Worm (Caenorhabditis elegans) whole organism, midembryonic: ENCODE results near the gene C05D11.13.

Experiments used
- T22C8.4 ChIP-seq: fragments of 200-800 bp; sonication (Bioruptor generic); IDR thresholded peaks from 2 replicates; pipeline ENCODE4 v1.3.6; 2022; ENCODE audit warnings: missing genetic modification characterization, missing compliant biosample characterization
- cog-1 ChIP-seq: sonication (generic microtip); optimal IDR thresholded peaks from 2 replicates; lab custom pipeline; 2016; ENCODE audit warnings: missing genetic modification characterization, missing compliant biosample characterization
- flt-1 ChIP-seq: fragments of 200-800 bp; sonication (Bioruptor generic); IDR thresholded peaks from 2 replicates; pipeline ENCODE4 v1.3.6; 2022; ENCODE audit warnings: missing genetic modification characterization, missing compliant biosample characterization
- klf-2 ChIP-seq: fragments of 200-800 bp; sonication (Bioruptor generic); conservative IDR thresholded peaks from 2 replicates; pipeline ENCODE4 v1.3.6; 2022; ENCODE audit warnings: missing genetic modification reagents, missing genetic modification characterization, missing compliant biosample characterization
- med-1 ChIP-seq: sonication (generic microtip); optimal IDR thresholded peaks from 2 replicates; lab custom pipeline; 2017; ENCODE audit warnings: missing genetic modification characterization, mild to moderate bottlenecking, missing compliant biosample characterization, antibody characterized with exemption, missing genetic modification reagents; ENCODE audit not compliant: insufficient read depth
- ref-1 ChIP-seq: fragments of 200-800 bp; sonication (Bioruptor generic); conservative IDR thresholded peaks from 2 replicates; pipeline ENCODE4 v1.3.6; 2022; ENCODE audit warnings: missing genetic modification reagents, missing genetic modification characterization, missing compliant biosample characterization
- tab-1 ChIP-seq: fragments of 200-800 bp; sonication (Bioruptor generic); IDR thresholded peaks from 2 replicates; pipeline ENCODE4 v1.3.6; 2022; ENCODE audit warnings: missing genetic modification characterization, missing compliant biosample characterization
- ztf-23 ChIP-seq: fragments of 200-800 bp; sonication (Bioruptor generic); IDR thresholded peaks from 2 replicates; pipeline ENCODE4 v1.3.6; 2022; ENCODE audit warnings: missing genetic modification reagents, missing genetic modification characterization, missing compliant biosample characterization
- ztf-29 ChIP-seq: fragments of 200-800 bp; sonication (Bioruptor generic); IDR thresholded peaks from 2 replicates; pipeline ENCODE4 v1.3.6; 2022; ENCODE audit warnings: missing genetic modification reagents, missing genetic modification characterization, missing compliant biosample characterization

Gene C05D11.13

DNA sequence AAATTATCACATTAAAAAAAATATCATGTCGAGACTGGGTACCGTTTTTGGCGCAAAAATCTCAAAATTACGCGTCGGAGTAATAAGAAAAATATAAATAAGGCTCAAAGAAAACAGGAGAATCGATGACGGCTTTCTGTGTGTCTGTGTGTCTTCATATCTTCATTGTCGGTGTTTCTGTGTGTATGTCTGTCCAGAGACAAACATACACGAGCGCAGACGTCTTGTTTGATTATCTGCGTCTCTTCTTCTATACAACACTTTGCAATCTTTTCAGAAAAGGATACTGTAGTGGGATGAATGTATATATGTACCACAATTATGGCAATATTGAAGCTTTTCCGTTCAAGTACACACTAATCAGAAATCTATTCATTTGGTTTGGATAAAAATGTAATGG lies at the start of gene C05D11.13:
Gene C05D11.13 (minus strand): TSS at position 252 of the 400 bp plus-strand sequence.
- TF ChIP-seq tab-1 (GFP tag; lab: Robert Waterston, UW) (no peak), ztf-29 (no peak), flt-1 (GFP tag; lab: Robert Waterston, UW) (no peak), T22C8.4 (GFP tag; lab: Robert Waterston, UW) (no peak), med-1 (no peak), ref-1 (GFP tag; lab: Robert Waterston, UW) (no peak), klf-2 (GFP tag; lab: Robert Waterston, UW) (no peak), ztf-23 (no peak), cog-1 (tag; lab: Kevin White, UChicago) (no peak)

- TF ChIP-seq ref-1 (GFP tag; lab: Robert Waterston, UW) (no peak), tab-1 (GFP tag; lab: Robert Waterston, UW) (no peak), klf-2 (GFP tag; lab: Robert Waterston, UW) (no peak), T22C8.4 (GFP tag; lab: Robert Waterston, UW) (no peak), med-1 (no peak), ztf-29 (no peak), cog-1 (tag; lab: Kevin White, UChicago) (no peak), ztf-23 (no peak), flt-1 (GFP tag; lab: Robert Waterston, UW) (no peak)
Observed at ce11 chrIII:6492807-6493206, 48.4 kb upstream of the C05D11.13 start, which contains the start of gene srb-11. Gene srb-11, minus strand, starts transcription at chrIII:6492907.

ce11 chrIII:6490989-6491388 lies 46.6 kb upstream of the C05D11.13 start:
- TF ChIP-seq klf-2 (GFP tag; lab: Robert Waterston, UW) (no peak), flt-1 (GFP tag; lab: Robert Waterston, UW) (no peak), ztf-29 (no peak), ref-1 (GFP tag; lab: Robert Waterston, UW) (no peak), tab-1 (GFP tag; lab: Robert Waterston, UW) (no peak), T22C8.4 (GFP tag; lab: Robert Waterston, UW) (no peak), med-1 (no peak), cog-1 (tag; lab: Kevin White, UChicago) (no peak), ztf-23 (no peak)

- TF ChIP-seq klf-2 (GFP tag; lab: Robert Waterston, UW) (no peak), T22C8.4 (GFP tag; lab: Robert Waterston, UW) (no peak), flt-1 (GFP tag; lab: Robert Waterston, UW) (no peak), ref-1 (GFP tag; lab: Robert Waterston, UW) (no peak), ztf-23 (no peak), tab-1 (GFP tag; lab: Robert Waterston, UW) (no peak), ztf-29 (no peak), cog-1 (tag; lab: Kevin White, UChicago) (no peak), med-1 (no peak)
Observed at ce11 chrIII:6489493-6489892, 45.1 kb upstream of the C05D11.13 start, which contains the start of gene rpt-3. Gene rpt-3, plus strand, starts transcription at chrIII:6489793.

ce11 chrIII:6488916-6489315 lies 44.5 kb upstream of the C05D11.13 start:
- TF ChIP-seq ref-1 (GFP tag; lab: Robert Waterston, UW) (no peak), ztf-23 (no peak), ztf-29 (no peak), cog-1 (tag; lab: Kevin White, UChicago) (no peak), tab-1 (GFP tag; lab: Robert Waterston, UW) (no peak), klf-2 (GFP tag; lab: Robert Waterston, UW) (no peak), med-1 (no peak), flt-1 (GFP tag; lab: Robert Waterston, UW) (no peak), T22C8.4 (GFP tag; lab: Robert Waterston, UW) (no peak)

ce11 chrIII:6482918-6483317 lies 38.5 kb upstream of the C05D11.13 start, which contains the start of gene chtb-2:
Gene chtb-2, plus strand, starts transcription at chrIII:6483218.
- TF ChIP-seq klf-2 (GFP tag; lab: Robert Waterston, UW) (no peak), ztf-23 (no peak), T22C8.4 (GFP tag; lab: Robert Waterston, UW) (no peak), cog-1 (tag; lab: Kevin White, UChicago) (no peak), ztf-29 (no peak)

DNA sequence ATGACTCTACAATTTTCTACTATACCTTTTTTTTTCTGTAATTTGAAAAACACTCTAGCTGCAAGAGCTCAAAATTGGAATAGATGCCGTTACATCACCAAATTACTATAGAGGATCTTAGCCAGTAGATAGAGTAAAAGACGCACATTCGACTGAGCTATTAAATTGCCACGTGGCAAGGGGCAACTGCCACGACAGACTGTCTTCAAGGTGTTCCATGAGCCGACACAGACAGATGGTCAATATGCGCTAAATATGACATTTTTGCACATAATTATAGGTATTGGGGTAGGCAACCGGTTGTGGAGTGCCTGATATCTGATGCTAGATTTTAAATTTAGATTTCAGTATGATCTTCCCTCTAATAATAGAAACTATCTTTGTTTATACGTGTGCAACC lies 35.1 kb upstream of the C05D11.13 start:
- no peak for TF ChIP-seq tab-1 (GFP tag; lab: Robert Waterston, UW)
- TF ChIP-seq ztf-23: no peak
- no peak for TF ChIP-seq flt-1 (GFP tag; lab: Robert Waterston, UW)
- TF ChIP-seq ztf-29: no peak
- TF ChIP-seq cog-1 (tag; lab: Kevin White, UChicago): no peak
- TF ChIP-seq T22C8.4 (GFP tag; lab: Robert Waterston, UW): no peak

ce11 chrIII:6478256-6479004 lies 34.0 kb upstream of the C05D11.13 start, which contains the start of gene zip-8:
Gene zip-8, plus strand, starts transcription at chrIII:6478955.
- TF ChIP-seq med-1 (no peak), flt-1 (GFP tag; lab: Robert Waterston, UW) (no peak), cog-1 (tag; lab: Kevin White, UChicago) (no peak), T22C8.4 (GFP tag; lab: Robert Waterston, UW) (no peak), ztf-23 (no peak), ztf-29 (no peak), ref-1 (GFP tag; lab: Robert Waterston, UW) (no peak), tab-1 (GFP tag; lab: Robert Waterston, UW) (no peak), klf-2 (GFP tag; lab: Robert Waterston, UW) (no peak)

- TF ChIP-seq tab-1 (GFP tag; lab: Robert Waterston, UW) (no peak), ztf-23 (no peak), cog-1 (tag; lab: Kevin White, UChicago) (no peak), flt-1 (GFP tag; lab: Robert Waterston, UW) (no peak)
Observed at ce11 chrIII:6476380-6476779, 32.0 kb upstream of the C05D11.13 start.

ce11 chrIII:6471451-6471850 lies 27.1 kb upstream of the C05D11.13 start, which contains the start of gene wht-6:
Gene wht-6, plus strand, starts transcription at chrIII:6471751.
- TF ChIP-seq med-1 (no peak), ztf-23 (no peak), ztf-29 (no peak), tab-1 (GFP tag; lab: Robert Waterston, UW) (no peak), ref-1 (GFP tag; lab: Robert Waterston, UW) (no peak), flt-1 (GFP tag; lab: Robert Waterston, UW) (no peak), cog-1 (tag; lab: Kevin White, UChicago) (no peak), klf-2 (GFP tag; lab: Robert Waterston, UW) (no peak), T22C8.4 (GFP tag; lab: Robert Waterston, UW) (no peak)
